Worm (Caenorhabditis elegans) whole organism, mixed stage, embryonic: Measurements from ENCODE around the gene cnc-9.

Source experiments
- blmp-1 ChIP-seq: fragments of 150-350 bp; optimal IDR thresholded peaks from 2 replicates; lab custom pipeline; 2014; ENCODE audit warnings: missing biosample characterization, missing genetic modification characterization
- hlh-1 ChIP-seq: fragments of 150-350 bp; optimal IDR thresholded peaks from 2 replicates; lab custom pipeline; 2014; ENCODE audit warnings: missing biosample characterization, missing genetic modification reagents, missing genetic modification characterization
- mep-1 ChIP-seq: fragments of 150-350 bp; optimal IDR thresholded peaks from 2 replicates; lab custom pipeline; 2017; ENCODE audit warnings: missing biosample characterization, missing genetic modification reagents, missing genetic modification characterization, inconsistent platforms
- nhr-28 ChIP-seq: fragments of 150-350 bp; optimal IDR thresholded peaks from 2 replicates; lab custom pipeline; 2014; ENCODE audit warnings: missing biosample characterization, missing genetic modification characterization
- pha-4 ChIP-seq: fragments of 150-350 bp; optimal IDR thresholded peaks from 2 replicates; lab custom pipeline; 2018; ENCODE audit warnings: missing biosample characterization, missing genetic modification reagents, missing genetic modification characterization

DNA sequence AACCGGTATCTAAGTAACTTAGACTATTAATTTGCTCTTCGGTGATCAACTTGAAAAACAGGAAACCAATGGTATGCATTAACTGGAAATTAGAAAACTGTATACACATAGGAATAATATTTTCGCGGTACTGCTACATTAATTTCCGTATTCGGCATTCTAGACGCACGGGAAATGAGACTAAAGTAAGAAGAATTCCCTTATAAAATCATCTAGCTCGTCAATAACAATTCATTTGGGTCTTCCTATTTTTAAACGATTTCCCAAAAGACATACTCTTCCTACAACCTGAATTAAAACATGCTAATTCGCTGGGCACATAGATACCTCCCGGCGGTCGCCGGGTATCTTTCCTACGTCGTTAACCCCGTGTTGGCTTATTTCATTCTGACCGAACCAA lies 2.4 kb upstream of the cnc-9 start, which contains the start of gene srj-13:
- TF ChIP-seq mep-1 (tag; lab: Kevin White, UChicago) (no peak), hlh-1 (tag; lab: Kevin White, UChicago) (no peak), pha-4 (tag; lab: Kevin White, UChicago) (no peak), nhr-28 (no peak), blmp-1 (tag; lab: Kevin White, UChicago) (no peak)
